Fruit fly (Drosophila melanogaster) Kc167 (cell line): ENCODE measurements around the gene CG13676.

ENCODE experiments used
- Sin3A ChIP-seq: fragments of >200 bp; optimal IDR thresholded peaks from 2 replicates; lab custom pipeline; 2018; ENCODE audit warnings: missing external identifiers
- insv ChIP-seq: fragments of >200 bp; optimal IDR thresholded peaks from 3 replicates; lab custom pipeline; 2018; ENCODE audit warnings: missing external identifiers
- psq ChIP-seq: fragments of >200 bp; optimal IDR thresholded peaks from 2 replicates; lab custom pipeline; 2017; ENCODE audit warnings: missing external identifiers

DNA sequence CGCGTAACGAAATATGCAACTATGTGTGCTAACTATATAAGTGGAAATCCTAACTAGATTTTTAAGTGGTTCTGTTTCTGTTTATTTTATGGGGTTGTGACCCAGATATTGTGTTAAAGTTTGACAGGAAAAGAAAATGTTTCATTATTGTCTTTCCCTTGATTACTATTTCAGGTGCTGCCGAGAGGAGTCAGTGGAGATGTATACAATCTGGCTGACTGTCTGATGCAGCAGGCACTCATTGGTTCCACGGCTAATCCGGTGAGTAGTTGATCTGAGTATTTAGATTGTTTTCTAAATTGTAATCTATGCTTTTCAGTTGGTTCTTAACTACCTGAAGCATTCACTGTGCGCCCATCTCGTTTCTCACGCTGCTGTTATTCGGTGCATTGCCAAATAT, 41.4 kb upstream of the CG13676 start, which contains the start of gene CG7387:
- TF ChIP-seq insv: no peak
- TF ChIP-seq Sin3A (lab: Kevin White, UChicago): no peak
- TF ChIP-seq psq (lab: Kevin White, UChicago): no peak
